Worm (Caenorhabditis elegans) whole organism, L2 larva: ENCODE results near the gene pho-8.

Experiments used
- C34F6.9 ChIP-seq: fragments of 150-350 bp; optimal IDR thresholded peaks from 2 replicates; lab custom pipeline; 2014; ENCODE audit warnings: missing biosample characterization, missing genetic modification characterization
- ZK546.5 ChIP-seq: sonication (generic microtip); optimal IDR thresholded peaks from 2 replicates; lab custom pipeline; 2017; ENCODE audit warnings: missing biosample characterization, missing genetic modification characterization
- aly-2 ChIP-seq: fragments of 150-350 bp; optimal IDR thresholded peaks from 2 replicates; lab custom pipeline; 2014; ENCODE audit warnings: missing biosample characterization, missing genetic modification characterization
- ama-1 ChIP-seq: fragments of 150-350 bp; optimal IDR thresholded peaks from 2 replicates; lab custom pipeline; 2018; ENCODE audit warnings: inconsistent platforms
- blmp-1 ChIP-seq: sonication (generic microtip); optimal IDR thresholded peaks from 2 replicates; lab custom pipeline; 2017; ENCODE audit warnings: missing genetic modification characterization, mild to moderate bottlenecking, missing compliant biosample characterization, antibody characterized with exemption, moderate library complexity; ENCODE audit not compliant: insufficient read depth
- ceh-82 ChIP-seq: fragments of 150-350 bp; optimal IDR thresholded peaks from 2 replicates; lab custom pipeline; 2014; ENCODE audit warnings: missing biosample characterization, missing genetic modification characterization
- crh-2 ChIP-seq: sonication (generic microtip); optimal IDR thresholded peaks from 2 replicates; lab custom pipeline; 2017; ENCODE audit warnings: missing biosample characterization, missing genetic modification characterization
- dmd-4 ChIP-seq: sonication (generic microtip); optimal IDR thresholded peaks from 2 replicates; lab custom pipeline; 2017; ENCODE audit warnings: missing biosample characterization, missing genetic modification characterization
- elt-1 ChIP-seq: fragments of 150-350 bp; optimal IDR thresholded peaks from 2 replicates; lab custom pipeline; 2014; ENCODE audit warnings: missing biosample characterization, missing genetic modification characterization
- gmeb-1 ChIP-seq: fragments of 150-350 bp; optimal IDR thresholded peaks from 2 replicates; lab custom pipeline; 2014; ENCODE audit warnings: missing biosample characterization, missing genetic modification characterization
- lin-11 ChIP-seq: fragments of 150-350 bp; sonication (generic microtip); optimal IDR thresholded peaks from 2 replicates; lab custom pipeline; 2014; ENCODE audit warnings: missing biosample characterization, missing genetic modification characterization, inconsistent platforms, mixed read lengths
- lin-13 ChIP-seq: fragments of 150-350 bp; optimal IDR thresholded peaks from 2 replicates; lab custom pipeline; 2014; ENCODE audit warnings: missing biosample characterization, missing genetic modification reagents, missing genetic modification characterization
- lin-39 ChIP-seq: fragments of 150-350 bp; optimal IDR thresholded peaks from 2 replicates; lab custom pipeline; 2014; ENCODE audit warnings: missing biosample characterization, missing genetic modification reagents, missing genetic modification characterization
- lsy-2 ChIP-seq, 2 experiments: fragments of 150-350 bp in 1 of 2; sonication (generic microtip) in 1 of 2; optimal IDR thresholded peaks; 2 replicates each; lab custom pipeline; 2014 to 2017; ENCODE audit warnings: missing biosample characterization in 2 of 2, missing genetic modification characterization in 2 of 2
- mbf-1 ChIP-seq: sonication (generic microtip); optimal IDR thresholded peaks from 2 replicates; lab custom pipeline; 2017; ENCODE audit warnings: missing biosample characterization, missing genetic modification characterization
- nhr-10 ChIP-seq: sonication (generic microtip); optimal IDR thresholded peaks from 2 replicates; lab custom pipeline; 2017; ENCODE audit warnings: missing biosample characterization, missing genetic modification characterization
- nhr-11 ChIP-seq: fragments of 150-350 bp; optimal IDR thresholded peaks from 2 replicates; lab custom pipeline; 2014; ENCODE audit warnings: missing biosample characterization, missing genetic modification characterization
- nhr-12 ChIP-seq: fragments of 150-350 bp; optimal IDR thresholded peaks from 2 replicates; lab custom pipeline; 2014; ENCODE audit warnings: missing biosample characterization, missing genetic modification characterization
- nhr-129 ChIP-seq: fragments of 150-350 bp; optimal IDR thresholded peaks from 2 replicates; lab custom pipeline; 2014; ENCODE audit warnings: missing biosample characterization, missing genetic modification characterization
- nhr-21 ChIP-seq: fragments of 150-350 bp; optimal IDR thresholded peaks from 2 replicates; lab custom pipeline; 2014; ENCODE audit warnings: missing biosample characterization, missing genetic modification characterization
- nhr-237 ChIP-seq: fragments of 150-350 bp; optimal IDR thresholded peaks from 2 replicates; lab custom pipeline; 2014; ENCODE audit warnings: missing biosample characterization, missing genetic modification characterization
- nhr-25 ChIP-seq: fragments of 150-350 bp; sonication (generic microtip); optimal IDR thresholded peaks from 3 replicates; lab custom pipeline; 2014; ENCODE audit warnings: missing biosample characterization, missing genetic modification characterization
- nhr-6 ChIP-seq: fragments of 150-350 bp; optimal IDR thresholded peaks from 2 replicates; lab custom pipeline; 2014; ENCODE audit warnings: missing biosample characterization, missing genetic modification characterization
- nhr-77 ChIP-seq: fragments of 150-350 bp; optimal IDR thresholded peaks from 2 replicates; lab custom pipeline; 2014; ENCODE audit warnings: missing biosample characterization, missing genetic modification characterization
- peb-1 ChIP-seq: fragments of 150-350 bp; optimal IDR thresholded peaks from 2 replicates; lab custom pipeline; 2014; ENCODE audit warnings: missing biosample characterization, missing genetic modification characterization
- sem-4 ChIP-seq: fragments of 150-350 bp; optimal IDR thresholded peaks from 2 replicates; lab custom pipeline; 2014; ENCODE audit warnings: missing biosample characterization, missing genetic modification reagents, missing genetic modification characterization
- skn-1 ChIP-seq: sonication (generic microtip); optimal IDR thresholded peaks from 2 replicates; lab custom pipeline; 2017; ENCODE audit warnings: missing biosample characterization, missing genetic modification characterization
- sma-3 ChIP-seq: sonication (generic microtip); optimal IDR thresholded peaks from 2 replicates; lab custom pipeline; 2016; ENCODE audit warnings: missing genetic modification reagents, missing genetic modification characterization, missing compliant biosample characterization
- sma-9 ChIP-seq, 2 experiments: fragments of 150-350 bp in 1 of 2; sonication (generic microtip) in 1 of 2; optimal IDR thresholded peaks; 2 replicates each; lab custom pipeline; 2014 to 2016; ENCODE audit warnings: missing genetic modification characterization in 2 of 2, mild to moderate bottlenecking in 1 of 2, missing biosample characterization in 1 of 2, missing compliant biosample characterization in 1 of 2, missing genetic modification reagents in 1 of 2, moderate library complexity in 1 of 2
- snpc-4 ChIP-seq: fragments of 150-350 bp; optimal IDR thresholded peaks from 2 replicates; lab custom pipeline; 2014; ENCODE audit warnings: missing biosample characterization, missing genetic modification characterization
- zag-1 ChIP-seq: fragments of 150-350 bp; optimal IDR thresholded peaks from 2 replicates; lab custom pipeline; 2014; ENCODE audit warnings: missing biosample characterization, missing genetic modification characterization
- ztf-11 ChIP-seq: sonication (generic microtip); optimal IDR thresholded peaks from 2 replicates; lab custom pipeline; 2017; ENCODE audit warnings: missing biosample characterization, missing genetic modification characterization
- ztf-4 ChIP-seq: fragments of 150-350 bp; optimal IDR thresholded peaks from 2 replicates; lab custom pipeline; 2014; ENCODE audit warnings: missing biosample characterization, missing genetic modification characterization

pho-8 gene

DNA sequence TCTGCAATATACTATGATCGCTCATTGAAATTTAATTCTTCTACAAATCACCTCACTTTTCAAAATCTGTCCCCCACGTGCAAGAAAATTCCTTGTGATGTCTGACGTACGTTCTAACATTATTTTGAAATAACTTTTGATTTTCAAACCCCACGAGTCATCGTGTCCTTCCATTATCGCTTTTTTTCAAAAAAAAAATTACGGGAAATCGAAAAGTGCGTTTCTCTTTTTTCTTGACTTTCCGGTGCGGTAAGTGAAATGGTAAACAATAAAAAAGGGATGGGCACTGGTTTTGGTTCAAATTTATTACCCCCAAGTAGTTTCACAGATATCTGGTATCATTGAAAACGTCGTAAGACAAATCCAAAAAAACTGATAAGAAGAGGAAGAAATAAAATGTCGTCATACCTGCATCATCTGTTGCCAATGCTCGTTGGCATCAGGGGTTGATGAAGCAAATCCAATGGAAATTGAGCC, 29.9 kb upstream of the pho-8 start:
- no peak for TF ChIP-seq ZK546.5
- TF ChIP-seq blmp-1 (tag; lab: Kevin White, UChicago) = peak; percentile 72
- TF ChIP-seq lsy-2 (tag; optimal IDR thresholded peaks at IDR 0.05; lab: Kevin White, UChicago) = peak in 1 of 2 experiments; percentile 14
- no peak for TF ChIP-seq lin-11 (tag; lab: Kevin White, UChicago)
- TF ChIP-seq sma-9 (GFP tag; optimal IDR thresholded peaks at IDR 0.05; lab: Kevin White, UChicago) = peak; percentile 88
- no peak for TF ChIP-seq sma-9 (tag; optimal IDR thresholded peaks at IDR 0.05; lab: Kevin White, UChicago)
- peak; percentile 63 for TF ChIP-seq sma-3
- TF ChIP-seq nhr-25 = peak; percentile 45
- TF ChIP-seq nhr-129 = peak; percentile 68

- TF ChIP-seq zag-1 (tag; lab: Kevin White, UChicago) (no peak), nhr-11 (no peak), nhr-6 (tag; lab: Kevin White, UChicago) (no peak), dmd-4 (no peak), crh-2 (peak; percentile 18), ztf-4 (tag; lab: Kevin White, UChicago) (no peak), nhr-10 (tag; lab: Kevin White, UChicago) (no peak), nhr-12 (tag; lab: Kevin White, UChicago) (no peak), aly-2 (tag; lab: Kevin White, UChicago) (no peak), nhr-77 (no peak), lin-39 (tag; lab: Kevin White, UChicago) (no peak), C34F6.9 (peak; percentile 3)
- TF ChIP-seq, all 48 proteins: peak for 2
Measured at ce11 chrV:11809935-11810334, 23.5 kb upstream of the pho-8 start.

DNA sequence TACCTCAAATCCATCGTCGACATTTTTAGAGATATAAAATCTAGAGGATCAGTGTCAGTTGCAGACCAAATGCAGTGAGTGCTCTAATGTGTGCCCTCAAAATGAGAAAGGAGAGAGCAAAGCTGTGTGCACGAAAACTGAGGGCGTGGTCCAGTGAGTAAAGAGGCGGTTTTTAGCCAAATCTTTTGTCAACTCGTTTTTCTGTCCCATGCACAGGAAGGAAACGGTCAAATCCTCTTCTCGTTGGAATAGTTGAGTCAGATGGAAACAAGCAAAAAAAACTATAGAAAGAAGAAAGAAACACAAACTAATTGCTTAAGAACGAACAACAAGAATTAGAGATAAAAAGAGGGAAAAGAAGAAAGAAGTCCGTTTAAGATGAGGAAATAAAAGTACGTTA, 21.5 kb upstream of the pho-8 start, which contains the start of gene D2023.3:
Gene D2023.3 (minus strand): TSS at position 101 of the 400 bp plus-strand sequence.
- no peak for TF ChIP-seq nhr-25
- no peak for TF ChIP-seq snpc-4 (tag; lab: Kevin White, UChicago)

DNA sequence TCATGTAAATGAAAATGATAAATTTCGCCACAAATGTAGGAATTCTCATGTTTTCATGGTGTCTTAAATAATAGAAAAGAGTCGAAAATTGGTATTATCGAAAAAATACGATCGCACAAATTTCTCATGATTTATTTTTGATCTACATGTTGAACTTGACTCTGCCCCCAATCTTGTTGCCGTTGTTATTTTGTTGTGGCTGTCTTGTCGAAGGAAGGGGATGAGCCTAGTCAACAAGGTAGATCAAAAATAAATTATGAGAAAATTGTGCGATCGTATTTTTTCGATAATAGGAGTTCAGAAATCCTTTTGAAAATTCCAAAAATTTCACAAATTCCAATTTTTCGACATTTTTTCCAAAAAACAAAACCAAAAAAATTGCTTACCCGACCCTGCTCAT, 17.9 kb upstream of the pho-8 start:
- TF ChIP-seq nhr-237 (tag; lab: Kevin White, UChicago) = no peak
- TF ChIP-seq nhr-6 (tag; lab: Kevin White, UChicago) = no peak
- no peak for TF ChIP-seq snpc-4 (tag; lab: Kevin White, UChicago)
- no peak for TF ChIP-seq nhr-10 (tag; lab: Kevin White, UChicago)
- no peak for TF ChIP-seq sem-4 (tag; lab: Kevin White, UChicago)
- no peak for TF ChIP-seq ztf-11 (tag; lab: Kevin White, UChicago)
- TF ChIP-seq ztf-4 (tag; lab: Kevin White, UChicago) = no peak
- TF ChIP-seq lin-13 (GFP tag; lab: Kevin White, UChicago) = no peak
- TF ChIP-seq nhr-25 = no peak
- TF ChIP-seq mbf-1 = no peak
- TF ChIP-seq blmp-1 (tag; lab: Kevin White, UChicago) = no peak

DNA sequence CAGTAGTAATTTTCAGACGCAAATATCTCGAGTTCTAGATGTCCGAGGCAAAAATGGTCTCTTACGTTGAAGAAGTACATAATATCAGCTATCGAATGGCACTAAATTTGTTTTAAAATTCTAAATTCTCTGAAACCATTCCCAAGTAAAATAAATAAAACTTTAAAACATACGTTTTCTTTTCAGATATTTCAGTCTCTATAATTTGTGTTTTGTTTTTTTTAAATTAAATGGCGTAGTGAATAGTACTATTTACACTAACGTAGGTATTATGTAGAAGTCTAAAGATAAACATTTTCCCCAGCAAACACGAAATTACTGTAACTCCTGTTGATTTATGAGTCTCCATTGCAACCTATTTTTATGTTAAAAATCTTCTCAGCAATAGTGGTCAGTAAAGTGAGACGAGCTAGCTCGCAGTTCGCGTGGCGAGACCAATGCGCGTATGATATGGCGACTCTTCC, 16.1 kb upstream of the pho-8 start:
- TF ChIP-seq ama-1 (peak; percentile 1), nhr-25 (peak; percentile 44), nhr-237 (tag; lab: Kevin White, UChicago) (no peak), elt-1 (tag; lab: Kevin White, UChicago) (no peak), ztf-4 (tag; lab: Kevin White, UChicago) (peak; percentile 36), lin-11 (tag; lab: Kevin White, UChicago) (no peak), nhr-21 (tag; lab: Kevin White, UChicago) (peak; percentile 27), gmeb-1 (tag; lab: Kevin White, UChicago) (no peak), nhr-77 (no peak), ZK546.5 (no peak), lsy-2 (tag; optimal IDR thresholded peaks at IDR 0.05; lab: Kevin White, UChicago) (peak in 1 of 2 experiments; percentile 16), peb-1 (tag; lab: Kevin White, UChicago) (no peak), skn-1 (no peak)

DNA sequence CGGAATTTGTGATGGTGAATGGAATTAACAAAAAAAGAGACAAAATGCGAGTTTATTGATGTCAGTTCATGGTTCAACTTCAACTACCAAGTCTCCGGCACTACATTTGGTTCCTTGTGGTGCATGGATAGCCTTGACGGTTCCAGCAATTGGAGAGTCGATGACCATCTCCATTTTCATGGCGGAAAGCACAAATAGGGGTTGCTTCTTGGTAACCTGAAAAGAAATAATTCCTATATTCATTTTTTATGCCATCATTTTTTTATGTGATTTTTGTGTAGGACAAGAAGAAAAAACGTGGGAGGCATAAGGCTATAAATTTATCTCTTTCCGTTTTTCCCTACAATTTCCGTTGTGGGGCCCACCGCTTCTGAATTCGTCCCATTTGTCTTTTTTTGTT, 15.4 kb upstream of the pho-8 start:
- TF ChIP-seq ceh-82 (tag; lab: Kevin White, UChicago) = no peak
